Worm (Caenorhabditis elegans) whole organism, L4 larva: ENCODE data around the gene inf-1.

Source experiments
- D1046.2 ChIP-seq: fragments of 200-800 bp; sonication (Bioruptor generic); IDR thresholded peaks from 2 replicates; pipeline ENCODE4 v1.3.6; 2022; ENCODE audit warnings: missing genetic modification characterization, missing compliant biosample characterization
- R02D3.7 ChIP-seq: fragments of 150-350 bp; sonication (generic microtip); optimal IDR thresholded peaks from 3 replicates; lab custom pipeline; 2014; ENCODE audit warnings: missing biosample characterization, missing genetic modification characterization
- aly-2 ChIP-seq: sonication (generic microtip); optimal IDR thresholded peaks from 2 replicates; lab custom pipeline; 2018; ENCODE audit warnings: missing biosample characterization, missing genetic modification characterization
- ama-1 ChIP-seq: fragments of 150-350 bp; optimal IDR thresholded peaks from 2 replicates; lab custom pipeline; 2014; ENCODE audit warnings: inconsistent platforms, mixed read lengths
- hlh-11 ChIP-seq: fragments of 200-800 bp; sonication (Bioruptor generic); optimal IDR thresholded peaks from 2 replicates; lab custom pipeline; 2018; ENCODE audit warnings: mild to moderate bottlenecking, missing genetic modification characterization, missing compliant biosample characterization
- lin-29 ChIP-seq: fragments of 200-800 bp; sonication (Bioruptor generic); IDR thresholded peaks from 2 replicates; pipeline ENCODE4 v1.3.6; 2022; ENCODE audit warnings: missing genetic modification reagents, missing genetic modification characterization, missing compliant biosample characterization
- mep-1 ChIP-seq: fragments of 150-350 bp; sonication (generic microtip); optimal IDR thresholded peaks from 3 replicates; lab custom pipeline; 2014; ENCODE audit warnings: missing biosample characterization, missing genetic modification characterization
- ztf-11 ChIP-seq: fragments of 150-350 bp; optimal IDR thresholded peaks from 2 replicates; lab custom pipeline; 2014; ENCODE audit warnings: missing biosample characterization, missing genetic modification characterization

DNA sequence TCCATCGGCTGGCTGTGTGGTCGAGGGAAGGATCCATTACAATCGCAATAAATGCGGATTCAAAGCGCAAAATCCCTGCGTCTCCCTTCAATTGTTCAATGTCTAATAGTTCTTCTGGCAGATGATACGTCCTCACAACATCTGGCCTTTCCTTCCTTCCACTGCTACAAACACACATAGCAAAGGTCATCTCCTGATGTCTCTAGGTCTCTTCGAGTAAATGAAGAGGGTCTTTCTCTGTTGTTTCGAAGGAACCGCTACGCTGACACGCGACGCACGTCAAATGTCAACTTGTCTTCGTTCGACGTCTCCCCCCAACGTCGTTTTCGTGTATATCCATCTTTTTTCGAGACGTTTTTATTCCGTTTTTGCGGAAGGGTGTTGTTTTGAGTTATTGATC lies 48.9 kb downstream of the inf-1 start:
- TF ChIP-seq mep-1 (tag; lab: Kevin White, UChicago) (peak; percentile 73), R02D3.7 (tag; lab: Kevin White, UChicago) (no peak), D1046.2 (no peak), lin-29 (no peak), ztf-11 (no peak), ama-1 (no peak), aly-2 (tag; lab: Kevin White, UChicago) (no peak), hlh-11 (tag; lab: Kevin White, UChicago) (peak; percentile 75)
